Worm (Caenorhabditis elegans): ENCODE results near the gene nmat-1.

DNA sequence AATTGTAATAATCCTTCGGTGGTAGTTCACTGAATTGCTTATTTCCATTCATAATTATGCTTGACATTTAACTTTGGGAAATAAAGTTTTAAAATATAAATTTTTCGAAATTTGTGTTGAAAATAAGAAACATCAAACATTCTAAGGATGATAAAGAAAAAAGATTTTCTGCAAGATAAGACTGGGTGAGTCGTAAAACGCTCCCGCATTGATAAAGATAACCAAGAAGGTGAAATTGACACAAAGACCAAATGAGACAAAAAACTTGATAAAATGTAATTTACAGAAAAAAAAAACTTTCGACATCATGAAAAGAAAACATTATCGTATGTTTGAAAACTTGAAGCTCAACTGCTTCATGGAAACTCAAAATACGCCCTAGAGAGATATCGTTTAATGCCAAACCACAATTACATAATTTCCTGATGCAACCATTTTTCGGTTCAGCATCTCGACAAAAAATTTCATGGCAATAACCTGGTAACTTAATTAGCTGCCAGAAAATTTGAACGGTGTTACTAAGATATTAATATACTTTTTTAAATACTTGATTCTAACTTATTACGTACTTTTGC lies 49.7 kb downstream of the nmat-1 start:
- no peak for TF ChIP-seq mab-5 (tag; optimal IDR thresholded peaks at IDR 0.05)
- TF ChIP-seq nhr-237 (tag; optimal IDR thresholded peaks at IDR 0.05), result no peak

Data from whole organism, mixed stage, embryonic.